Worm (Caenorhabditis elegans): ENCODE data around the gene mdt-6.

ce11 chrV:7046005-7046404 is 13.4 kb downstream of the mdt-6 start, which contains the start of gene F20A1.2:
- TF ChIP-seq hnd-1 (tag; optimal IDR thresholded peaks at IDR 0.05): no peak
- TF ChIP-seq hmg-4 (GFP tag; optimal IDR thresholded peaks at IDR 0.05): no peak
- TF ChIP-seq flt-1 (GFP tag; IDR thresholded peaks at IDR 0.05): no peak
- no peak for TF ChIP-seq ama-1 (optimal IDR thresholded peaks at IDR 0.05)
- no peak for TF ChIP-seq hmbx-1 (tag; optimal IDR thresholded peaks at IDR 0.05)
- no peak for TF ChIP-seq pes-1 (GFP tag; IDR thresholded peaks at IDR 0.05)
- TF ChIP-seq tra-4 (tag; optimal IDR thresholded peaks at IDR 0.05): no peak
- no peak for TF ChIP-seq ceh-13 (GFP tag; optimal IDR thresholded peaks at IDR 0.05)
- no peak for TF ChIP-seq tbx-37 (GFP tag; conservative IDR thresholded peaks at IDR 0.05)
- TF ChIP-seq F13C5.2 (tag; optimal IDR thresholded peaks at IDR 0.05): no peak
- TF ChIP-seq scrt-1 (GFP tag; IDR thresholded peaks at IDR 0.05): no peak
- no peak for TF ChIP-seq ceh-36 (tag; optimal IDR thresholded peaks at IDR 0.05)
- no peak for TF ChIP-seq sea-1 (GFP tag; conservative IDR thresholded peaks at IDR 0.05)
